Worm (Caenorhabditis elegans) whole organism, L3 larva: Measurements from ENCODE around the gene nsun-5.

Source experiments
- aly-2 ChIP-seq: fragments of 150-350 bp; optimal IDR thresholded peaks from 2 replicates; lab custom pipeline; 2014; ENCODE audit warnings: missing biosample characterization, missing genetic modification characterization
- jun-1 ChIP-seq: fragments of 150-350 bp; optimal IDR thresholded peaks from 2 replicates; lab custom pipeline; 2014; ENCODE audit warnings: missing biosample characterization, missing genetic modification reagents, missing genetic modification characterization
- lin-39 ChIP-seq: fragments of 150-350 bp; optimal IDR thresholded peaks from 2 replicates; lab custom pipeline; 2018; ENCODE audit warnings: missing biosample characterization, missing genetic modification reagents, missing genetic modification characterization
- lsy-12 ChIP-seq: sonication (generic microtip); optimal IDR thresholded peaks from 2 replicates; lab custom pipeline; 2016; ENCODE audit warnings: mild to moderate bottlenecking, missing genetic modification characterization, missing compliant biosample characterization
- nhr-12 ChIP-seq: fragments of 150-350 bp; optimal IDR thresholded peaks from 2 replicates; lab custom pipeline; 2014; ENCODE audit warnings: missing biosample characterization, missing genetic modification characterization
- nhr-28 ChIP-seq: fragments of 150-350 bp; optimal IDR thresholded peaks from 2 replicates; lab custom pipeline; 2014; ENCODE audit warnings: missing biosample characterization, missing genetic modification characterization
- tbx-2 ChIP-seq: sonication (generic microtip); optimal IDR thresholded peaks from 2 replicates; lab custom pipeline; 2016; ENCODE audit warnings: mild to moderate bottlenecking, missing genetic modification characterization, missing compliant biosample characterization
- unc-62 ChIP-seq: fragments of 150-350 bp; sonication (generic microtip); optimal IDR thresholded peaks from 4 replicates; lab custom pipeline; 2014; ENCODE audit warnings: missing biosample characterization, missing genetic modification reagents, missing genetic modification characterization
- ztf-11 ChIP-seq: fragments of 150-350 bp; optimal IDR thresholded peaks from 2 replicates; lab custom pipeline; 2014; ENCODE audit warnings: missing biosample characterization, missing genetic modification characterization
- ztf-4 ChIP-seq: fragments of 150-350 bp; optimal IDR thresholded peaks from 2 replicates; lab custom pipeline; 2014; ENCODE audit warnings: missing biosample characterization, missing genetic modification characterization

DNA sequence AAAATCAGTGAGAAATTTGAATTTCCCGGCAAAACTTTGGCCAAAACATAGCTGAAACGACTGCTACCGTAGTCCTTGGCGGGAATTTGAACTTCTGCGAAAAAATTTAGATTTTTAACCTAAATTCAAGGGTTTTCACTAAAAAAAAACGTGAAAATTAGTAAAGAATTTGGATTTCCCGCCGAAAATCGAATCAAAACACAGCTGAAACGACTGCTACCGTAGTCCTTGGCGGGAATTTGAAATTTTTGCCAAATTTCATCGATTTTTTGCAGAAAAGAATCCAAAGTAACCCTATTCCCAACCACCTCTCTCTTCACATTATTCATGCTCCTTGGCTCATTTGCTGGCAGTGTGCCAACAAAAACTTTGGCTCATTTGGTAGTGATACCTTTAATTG is 55.7 kb downstream of the nsun-5 start:
- TF ChIP-seq tbx-2 (no peak), ztf-11 (tag; lab: Kevin White, UChicago) (no peak), lsy-12 (no peak), ztf-4 (tag; lab: Kevin White, UChicago) (no peak), nhr-28 (no peak), nhr-12 (no peak), jun-1 (tag; lab: Kevin White, UChicago) (no peak), lin-39 (tag; lab: Kevin White, UChicago) (no peak), aly-2 (tag; lab: Kevin White, UChicago) (no peak), unc-62 (GFP tag; lab: Kevin White, UChicago) (no peak)
